Worm (Caenorhabditis elegans) whole organism, L4 larva: Measurements from ENCODE around the gene nspc-4.
"Not testable (repeated sequence)": the region's sequence is repeated elsewhere in the genome, so short reads cannot be mapped to it uniquely, and the experiment has no call there.

Experiments
- F49E8.2 ChIP-seq: sonication (generic microtip); optimal IDR thresholded peaks from 2 replicates; lab custom pipeline; 2016; ENCODE audit warnings: missing compliant biosample characterization, mild to moderate bottlenecking, missing genetic modification characterization, borderline replicate concordance
- ZK546.5 ChIP-seq, 2 experiments: sonication (generic microtip); optimal IDR thresholded peaks; 2 replicates each; lab custom pipeline; 2017; ENCODE audit warnings: missing biosample characterization in 2 of 2, missing genetic modification characterization in 2 of 2
- ama-1 ChIP-seq: fragments of 150-350 bp; optimal IDR thresholded peaks from 2 replicates; lab custom pipeline; 2014; ENCODE audit warnings: inconsistent platforms, mixed read lengths
- egl-43 ChIP-seq: fragments of 200-800 bp; sonication (Bioruptor generic); IDR thresholded peaks from 2 replicates; pipeline ENCODE4 v1.3.6; 2022; ENCODE audit warnings: missing genetic modification reagents, missing genetic modification characterization, missing compliant biosample characterization
- lir-3 ChIP-seq: sonication (generic microtip); optimal IDR thresholded peaks from 2 replicates; lab custom pipeline; 2016; ENCODE audit warnings: mild to moderate bottlenecking, missing genetic modification characterization, missing compliant biosample characterization
- lsy-2 ChIP-seq, 2 experiments: fragments of 150-350 bp in 1 of 2; sonication (generic microtip) in 1 of 2; optimal IDR thresholded peaks; 2 replicates each; lab custom pipeline; 2014 to 2017; ENCODE audit warnings: missing biosample characterization in 2 of 2, missing genetic modification characterization in 2 of 2
- mdl-1 ChIP-seq, 2 experiments: fragments of 150-350 bp in 1 of 2; sonication (generic microtip) in 1 of 2; optimal IDR thresholded peaks; 2 replicates each; lab custom pipeline; 2014 to 2017; ENCODE audit warnings: missing biosample characterization in 2 of 2, missing genetic modification characterization in 2 of 2
- pqm-1 ChIP-seq: sonication (generic microtip); optimal IDR thresholded peaks from 2 replicates; lab custom pipeline; 2017; ENCODE audit warnings: missing biosample characterization, missing genetic modification characterization
- snpc-4 ChIP-seq: fragments of 150-350 bp; optimal IDR thresholded peaks from 2 replicates; lab custom pipeline; 2014; ENCODE audit warnings: missing biosample characterization, missing genetic modification characterization
- tra-1 ChIP-seq: fragments of 200-800 bp; sonication (Bioruptor generic); IDR thresholded peaks from 2 replicates; pipeline ENCODE4 v1.3.6; 2022; ENCODE audit warnings: missing genetic modification reagents, missing genetic modification characterization, missing compliant biosample characterization

DNA sequence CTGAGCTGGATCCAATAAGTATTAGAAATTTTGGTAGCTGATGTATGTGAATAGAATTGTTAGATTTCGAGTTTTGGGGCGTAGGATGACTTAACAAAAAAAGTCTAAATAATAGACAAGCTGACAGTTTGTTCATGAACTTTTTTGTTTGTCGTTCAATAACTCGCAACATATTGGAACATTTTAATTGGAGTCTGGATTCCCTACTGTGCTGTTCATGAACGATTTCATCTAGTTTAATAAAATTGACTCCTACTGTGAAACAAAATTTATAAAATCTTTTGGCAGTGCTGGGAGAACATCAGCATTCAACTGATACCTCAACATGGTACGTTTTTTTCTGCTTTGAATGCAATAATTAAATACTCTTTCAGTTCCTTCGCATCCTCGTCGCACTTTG, 3.4 kb upstream of the nspc-4 start, which contains the start of gene nspc-7:
- TF ChIP-seq ama-1; F49E8.2 (tag; lab: Kevin White, UChicago); ZK546.5 (tag; optimal IDR thresholded peaks at IDR 0.05; lab: Kevin White, UChicago); egl-43; lir-3 (tag; lab: Kevin White, UChicago); mdl-1 (tag; optimal IDR thresholded peaks at IDR 0.05; lab: Kevin White, UChicago); snpc-4 (tag; lab: Kevin White, UChicago); tra-1; lsy-2 (tag; optimal IDR thresholded peaks at IDR 0.05; lab: Kevin White, UChicago); pqm-1 (tag; lab: Kevin White, UChicago): not testable (repeated sequence)
